Worm (Caenorhabditis elegans): ENCODE data around the gene F43C11.7.

The F43C11.7 gene

DNA sequence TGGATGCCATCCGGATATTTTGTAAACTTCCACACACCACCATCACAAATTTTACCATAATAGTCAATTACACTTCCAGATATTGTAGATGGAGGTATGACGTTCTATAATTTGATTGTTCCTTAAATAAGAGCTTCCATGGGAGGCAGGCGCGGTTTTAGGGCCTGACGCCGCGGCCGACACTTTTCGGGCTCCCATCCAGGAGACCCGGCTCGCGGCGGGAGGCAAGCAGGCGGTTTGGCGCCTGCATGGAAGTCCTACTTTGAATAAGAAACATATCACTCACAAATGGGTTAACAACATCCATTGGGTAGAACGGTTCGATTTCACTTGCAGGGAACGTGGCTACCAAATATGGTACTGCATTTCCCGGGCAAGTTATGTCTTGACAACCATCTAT is 44.0 kb downstream of the F43C11.7 start:
- no peak for TF ChIP-seq mef-2 (tag; optimal IDR thresholded peaks at IDR 0.05)
- no peak for TF ChIP-seq F16B12.6 (tag; optimal IDR thresholded peaks at IDR 0.05)
- no peak for TF ChIP-seq xbp-1 (tag; optimal IDR thresholded peaks at IDR 0.05)
- TF ChIP-seq pax-3 (tag; optimal IDR thresholded peaks at IDR 0.05) = no peak
- no peak for TF ChIP-seq grh-1 (GFP tag; IDR thresholded peaks at IDR 0.05)
- TF ChIP-seq unc-98 (GFP tag; IDR thresholded peaks at IDR 0.05) = no peak
- TF ChIP-seq sox-4 (tag; optimal IDR thresholded peaks at IDR 0.05) = no peak
- no peak for TF ChIP-seq pag-3 (tag; optimal IDR thresholded peaks at IDR 0.05; ENCODE audit: borderline replicate concordance, insufficient read depth)
- TF ChIP-seq unc-30 (tag; optimal IDR thresholded peaks at IDR 0.05) = no peak
- TF ChIP-seq ztf-11 (tag; optimal IDR thresholded peaks at IDR 0.05) = no peak
- no peak for TF ChIP-seq snpc-4 (tag; optimal IDR thresholded peaks at IDR 0.05)
- no peak for TF ChIP-seq nhr-11 (tag; optimal IDR thresholded peaks at IDR 0.05)
- TF ChIP-seq skn-1 (tag; optimal IDR thresholded peaks at IDR 0.05) = no peak
- no peak for TF ChIP-seq rnt-1 (tag; optimal IDR thresholded peaks at IDR 0.05)

DNA sequence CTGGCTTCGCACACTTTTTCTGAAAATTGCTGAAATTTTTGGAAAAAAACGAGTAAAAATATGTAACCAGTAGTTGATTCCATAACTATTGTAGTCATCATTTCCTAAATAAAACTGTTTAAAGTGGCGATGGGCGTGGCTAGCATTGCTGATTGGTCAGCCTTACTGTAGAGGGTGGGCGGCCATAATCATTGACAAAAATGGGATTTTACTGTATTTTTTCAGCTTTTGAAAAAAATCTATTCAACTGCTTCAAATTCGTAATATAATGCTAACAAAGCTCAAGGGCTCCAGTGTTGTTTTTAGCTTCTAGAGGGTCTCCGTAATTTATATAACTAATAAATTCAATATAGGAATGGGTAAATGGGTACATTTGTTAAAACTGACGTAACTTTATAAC is 44.5 kb downstream of the F43C11.7 start, which contains the start of gene F16G10.7:
Gene F16G10.7, minus strand, starts transcription at position 101 of the 400 bp plus-strand sequence.
- TF ChIP-seq mdl-1 (tag; optimal IDR thresholded peaks at IDR 0.05) (no peak), tbx-2 (tag; optimal IDR thresholded peaks at IDR 0.05) (no peak), rnt-1 (tag; optimal IDR thresholded peaks at IDR 0.05) (no peak), lin-14 (GFP tag; optimal IDR thresholded peaks at IDR 0.05) (no peak), nhr-12 (tag; optimal IDR thresholded peaks at IDR 0.05) (no peak), swsn-7 (tag; optimal IDR thresholded peaks at IDR 0.05) (no peak), nhr-20 (tag; optimal IDR thresholded peaks at IDR 0.05) (no peak), zag-1 (tag; optimal IDR thresholded peaks at IDR 0.05) (no peak), lin-35 (GFP tag; optimal IDR thresholded peaks at IDR 0.05) (no peak), fkh-8 (tag; optimal IDR thresholded peaks at IDR 0.05) (no peak), mab-9 (GFP tag; IDR thresholded peaks at IDR 0.05) (no peak), unc-130 (tag; optimal IDR thresholded peaks at IDR 0.05) (no peak)

DNA sequence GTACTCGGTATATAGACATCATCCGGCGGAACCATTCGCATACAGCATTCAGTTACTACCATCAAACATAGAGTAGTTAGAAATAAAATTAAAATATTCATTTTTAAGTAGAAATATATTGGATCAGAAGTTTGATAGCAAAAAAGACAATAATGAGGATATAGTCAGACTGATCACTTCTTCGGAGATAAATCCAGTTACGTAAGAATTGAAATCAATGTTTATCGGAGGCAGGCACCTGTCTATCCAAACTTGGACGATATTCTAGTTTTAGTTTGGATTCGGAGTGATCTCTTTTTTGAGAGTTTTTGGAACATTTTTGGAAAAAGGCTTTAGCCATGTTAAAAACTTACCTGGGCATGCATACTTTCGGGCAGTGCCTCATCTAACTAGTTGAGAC is 47.6 kb downstream of the F43C11.7 start, which contains the start of gene F16G10.8:
Gene F16G10.8, minus strand, starts transcription at position 101 of the 400 bp plus-strand sequence.
- TF ChIP-seq lir-3 (tag; optimal IDR thresholded peaks at IDR 0.05; ENCODE audit: poor library complexity) (no peak), elt-3 (tag; optimal IDR thresholded peaks at IDR 0.05) (no peak), grh-1 (GFP tag; IDR thresholded peaks at IDR 0.05) (no peak), jun-1 (tag; optimal IDR thresholded peaks at IDR 0.05) (no peak), mef-2 (tag; optimal IDR thresholded peaks at IDR 0.05) (no peak), vab-15 (tag; optimal IDR thresholded peaks at IDR 0.05) (no peak), aha-1 (tag; optimal IDR thresholded peaks at IDR 0.05) (no peak)

- no peak for TF ChIP-seq nhr-11 (tag; optimal IDR thresholded peaks at IDR 0.05)
- TF ChIP-seq fos-1 (tag; optimal IDR thresholded peaks at IDR 0.05) = no peak
Observed at ce11 chrII:2385495-2385894, 49.8 kb downstream of the F43C11.7 start, which contains the start of gene F16G10.9. TSS of gene F16G10.9 (minus strand) at chrII:2385595.
